In genomic region chr2L:8229628-8230027, dm6 we compare ENCODE assay signal across 1 fruit fly cellular context.
TF ChIP-seq lines count a peak whose summit lies in the region.

No protein-coding gene starts in this region.

TF ChIP-seq in whole organism, embryonic, 481 proteins besides CTCF, POLR2A, EP300 and RAD21 (continued from another document):
- TF ChIP-seq sna (GFP tag; IDR thresholded peaks at IDR 0.05; lab: Robert Waterston, UW; ENCODE audit: partially characterized antibody) (no peak), CG7928 (GFP tag; optimal IDR thresholded peaks at IDR 0.05; lab: Kevin White, UChicago) (no peak), CG7987 (GFP tag; optimal IDR thresholded peaks at IDR 0.05; lab: Kevin White, UChicago) (no peak), HLH4C (GFP tag; IDR thresholded peaks at IDR 0.05; lab: Robert Waterston, UW; ENCODE audit: partially characterized antibody) (no peak), Nf-YC (tag; optimal IDR thresholded peaks at IDR 0.05; lab: Kevin White, UChicago) (no peak), CG4404 (GFP tag; IDR thresholded peaks at IDR 0.05; lab: Robert Waterston, UW) (0 out of 2 replicates have a peak, but pooled peaks have one; percentile 25), insv (GFP tag; optimal IDR thresholded peaks at IDR 0.05; lab: Kevin White, UChicago) (no peak), CG6689 (GFP tag; IDR thresholded peaks at IDR 0.05; lab: Robert Waterston, UW) (peak; percentile 52; the same call in 1 of the 2 replicates), Ada2b (GFP tag; IDR thresholded peaks at IDR 0.05; lab: Robert Waterston, UW) (peak; percentile 61; the same call in 1 of the 2 replicates), Oaz (GFP tag; IDR thresholded peaks at IDR 0.05; lab: Robert Waterston, UW) (no peak), Doc2 (GFP tag; IDR thresholded peaks at IDR 0.05; lab: Robert Waterston, UW) (no peak), CG31365 (tag; optimal IDR thresholded peaks at IDR 0.05; lab: Kevin White, UChicago) (no peak), lmd (GFP tag; IDR thresholded peaks at IDR 0.05; lab: Robert Waterston, UW) (peak; percentile 52; the same call in 1 of the 2 replicates), CG6175 (GFP tag; IDR thresholded peaks at IDR 0.05; lab: Robert Waterston, UW) (no peak), CG11456 (GFP tag; IDR thresholded peaks at IDR 0.05; lab: Robert Waterston, UW) (no peak), her (GFP tag; optimal IDR thresholded peaks at IDR 0.05; lab: Kevin White, UChicago) (peak; percentile 4), zfh1 (GFP tag; IDR thresholded peaks at IDR 0.05; lab: Robert Waterston, UW) (peak; percentile 57; the same call in 2 of the 3 replicates), CG7786 (GFP tag; optimal IDR thresholded peaks at IDR 0.05; lab: Kevin White, UChicago) (no peak), Bteb2 (GFP tag; optimal IDR thresholded peaks at IDR 0.05; lab: Kevin White, UChicago) (no peak), Rfx (GFP tag; IDR thresholded peaks at IDR 0.05; lab: Robert Waterston, UW) (peak; percentile 53), CG34422 (GFP tag; IDR thresholded peaks at IDR 0.05; lab: Robert Waterston, UW) (no peak), vnd (GFP tag; IDR thresholded peaks at IDR 0.05; lab: Robert Waterston, UW; ENCODE audit: partially characterized antibody) (no peak), luna (GFP tag; optimal IDR thresholded peaks at IDR 0.05; lab: Kevin White, UChicago) (no peak), Dip2 (GFP tag; IDR thresholded peaks at IDR 0.05; lab: Robert Waterston, UW) (no peak), NC2β (GFP tag; optimal IDR thresholded peaks at IDR 0.05; lab: Kevin White, UChicago) (no peak), CG7745 (tag; optimal IDR thresholded peaks at IDR 0.05; lab: Kevin White, UChicago) (no peak), Lim3 (GFP tag; IDR thresholded peaks at IDR 0.05; lab: Robert Waterston, UW) (no peak), CG9932 (GFP tag; IDR thresholded peaks at IDR 0.05; lab: Robert Waterston, UW) (peak; percentile 45; the same call in 1 of the 2 replicates), knrl (GFP tag; IDR thresholded peaks at IDR 0.05; lab: Robert Waterston, UW; ENCODE audit: partially characterized antibody) (no peak), maf-S (GFP tag; optimal IDR thresholded peaks at IDR 0.05; lab: Kevin White, UChicago) (no peak), bbx (GFP tag; IDR thresholded peaks at IDR 0.05; lab: Robert Waterston, UW; ENCODE audit: partially characterized antibody) (no peak), Med (GFP tag; lab: Kevin White, UChicago) (peak; percentile 86), Jarid2 (GFP tag; optimal IDR thresholded peaks at IDR 0.05; lab: Kevin White, UChicago) (no peak), CG13775 (GFP tag; optimal IDR thresholded peaks at IDR 0.05; lab: Kevin White, UChicago) (peak; percentile 10), sqz (GFP tag; optimal IDR thresholded peaks at IDR 0.05; lab: Kevin White, UChicago) (no peak), dimm (GFP tag; IDR thresholded peaks at IDR 0.05; lab: Robert Waterston, UW) (no peak), CG14965 (GFP tag; optimal IDR thresholded peaks at IDR 0.05; lab: Kevin White, UChicago; ENCODE audit: borderline replicate concordance) (no peak), lbe (GFP tag; optimal IDR thresholded peaks at IDR 0.05; lab: Kevin White, UChicago) (peak; percentile 42), Myb (GFP tag; optimal IDR thresholded peaks at IDR 0.05; lab: Kevin White, UChicago) (no peak), CG6272 (GFP tag; IDR thresholded peaks at IDR 0.05; lab: Robert Waterston, UW) (no peak), Nf-YA (GFP tag; IDR thresholded peaks at IDR 0.05; lab: Robert Waterston, UW) (no peak), B-H2 (GFP tag; optimal IDR thresholded peaks at IDR 0.05; lab: Kevin White, UChicago) (no peak), CG4424 (GFP tag; optimal IDR thresholded peaks at IDR 0.05; lab: Kevin White, UChicago) (no peak), pan (optimal IDR thresholded peaks at IDR 0.05; lab: Kevin White, UChicago) (no peak), pan (GFP tag; optimal IDR thresholded peaks at IDR 0.05 in 1 of 2, IDR thresholded peaks at IDR 0.05 in 1 of 2) (peak in 1 of 2 experiments; percentile 69), CG2120 (GFP tag; optimal IDR thresholded peaks at IDR 0.05; lab: Kevin White, UChicago) (peak; percentile 54), CG5245 (GFP tag; optimal IDR thresholded peaks at IDR 0.05; lab: Kevin White, UChicago) (no peak), gro (GFP tag; optimal IDR thresholded peaks at IDR 0.05; lab: Kevin White, UChicago) (no peak), CG1792 (GFP tag; optimal IDR thresholded peaks at IDR 0.05; lab: Kevin White, UChicago) (no peak), CG6254 (GFP tag; optimal IDR thresholded peaks at IDR 0.05; lab: Kevin White, UChicago) (peak; percentile 3), CG7963 (GFP tag; IDR thresholded peaks at IDR 0.05; lab: Robert Waterston, UW; ENCODE audit: partially characterized antibody) (no peak), CG11696 (GFP tag; IDR thresholded peaks at IDR 0.05; lab: Robert Waterston, UW) (no peak), hth (optimal IDR thresholded peaks at IDR 0.05; lab: Kevin White, UChicago) (no peak), Side (GFP tag; optimal IDR thresholded peaks at IDR 0.05; lab: Kevin White, UChicago) (no peak), CG13424 (tag; optimal IDR thresholded peaks at IDR 0.05; lab: Kevin White, UChicago) (no peak), Atf-2 (GFP tag; optimal IDR thresholded peaks at IDR 0.05; lab: Kevin White, UChicago) (peak; percentile 19), D (optimal IDR thresholded peaks at IDR 0.05; lab: Kevin White, UChicago) (no peak), D (GFP tag; optimal IDR thresholded peaks at IDR 0.05; lab: Kevin White, UChicago) (no peak), Antp (GFP tag; optimal IDR thresholded peaks at IDR 0.05; lab: Kevin White, UChicago) (no peak), grn (GFP tag; optimal IDR thresholded peaks at IDR 0.05; lab: Kevin White, UChicago) (no peak), jigr1 (GFP tag; IDR thresholded peaks at IDR 0.05; lab: Robert Waterston, UW) (no peak), ewg (GFP tag; optimal IDR thresholded peaks at IDR 0.05; lab: Kevin White, UChicago) (no peak), fd102C (GFP tag; optimal IDR thresholded peaks at IDR 0.05; lab: Kevin White, UChicago) (no peak), ase (GFP tag; IDR thresholded peaks at IDR 0.05; lab: Robert Waterston, UW) (no peak), Xrp1 (GFP tag; IDR thresholded peaks at IDR 0.05; lab: Robert Waterston, UW) (peak; percentile 71; the same call in 1 of the 2 replicates), YL-1 (GFP tag; optimal IDR thresholded peaks at IDR 0.05; lab: Kevin White, UChicago) (no peak), al (GFP tag; IDR thresholded peaks at IDR 0.05; lab: Robert Waterston, UW) (no peak), Lhr (GFP tag; optimal IDR thresholded peaks at IDR 0.05; lab: Kevin White, UChicago) (no peak), sd (tag; optimal IDR thresholded peaks at IDR 0.05; lab: Kevin White, UChicago) (no peak), Gsc (GFP tag; IDR thresholded peaks at IDR 0.05; lab: Robert Waterston, UW) (no peak), zfh2 (GFP tag; optimal IDR thresholded peaks at IDR 0.05; lab: Kevin White, UChicago) (peak; percentile 21), sob (GFP tag; IDR thresholded peaks at IDR 0.05; lab: Robert Waterston, UW) (peak; percentile 28; the same call in 1 of the 2 replicates), Hr3 (GFP tag; optimal IDR thresholded peaks at IDR 0.05; lab: Kevin White, UChicago) (no peak), dysf (GFP tag; IDR thresholded peaks at IDR 0.05; lab: Robert Waterston, UW) (peak; percentile 46; the same call in 1 of the 3 replicates), scrt (GFP tag; optimal IDR thresholded peaks at IDR 0.05; lab: Kevin White, UChicago) (no peak), CoRest (tag; optimal IDR thresholded peaks at IDR 0.05; lab: Kevin White, UChicago) (peak; percentile 17), ro (GFP tag; IDR thresholded peaks at IDR 0.05; lab: Robert Waterston, UW) (no peak), slbo (GFP tag; IDR thresholded peaks at IDR 0.05; lab: Robert Waterston, UW) (peak; percentile 68), CG9797 (GFP tag; optimal IDR thresholded peaks at IDR 0.05; lab: Kevin White, UChicago) (no peak), amos (GFP tag; IDR thresholded peaks at IDR 0.05; lab: Robert Waterston, UW; ENCODE audit: partially characterized antibody) (no peak), unc-4 (GFP tag; IDR thresholded peaks at IDR 0.05; lab: Robert Waterston, UW; ENCODE audit: partially characterized antibody) (no peak), CG14441 (GFP tag; IDR thresholded peaks at IDR 0.05; lab: Robert Waterston, UW) (0 out of 2 replicates have a peak, but pooled peaks have one; percentile 10), CG2199 (GFP tag; IDR thresholded peaks at IDR 0.05; lab: Robert Waterston, UW) (no peak), tll (GFP tag; optimal IDR thresholded peaks at IDR 0.05; lab: Kevin White, UChicago) (no peak), wek (GFP tag; optimal IDR thresholded peaks at IDR 0.05; lab: Kevin White, UChicago) (no peak), CG12659 (GFP tag; optimal IDR thresholded peaks at IDR 0.05; lab: Kevin White, UChicago) (no peak), Mad (GFP tag; optimal IDR thresholded peaks at IDR 0.05; lab: Kevin White, UChicago) (no peak), CG42726 (GFP tag; IDR thresholded peaks at IDR 0.05; lab: Robert Waterston, UW; ENCODE audit: partially characterized antibody) (no peak), MBD-R2 (GFP tag; IDR thresholded peaks at IDR 0.05; lab: Robert Waterston, UW) (peak; percentile 11; the same call in 1 of the 2 replicates), Chrac-16 (GFP tag; optimal IDR thresholded peaks at IDR 0.05; lab: Kevin White, UChicago) (no peak), Asciz (GFP tag; optimal IDR thresholded peaks at IDR 0.05; lab: Kevin White, UChicago) (no peak), CG14710 (tag; optimal IDR thresholded peaks at IDR 0.05; lab: Kevin White, UChicago) (no peak), CG10654 (GFP tag; optimal IDR thresholded peaks at IDR 0.05; lab: Kevin White, UChicago) (no peak), ERR (GFP tag; optimal IDR thresholded peaks at IDR 0.05; lab: Kevin White, UChicago) (no peak), ranshi (GFP tag; IDR thresholded peaks at IDR 0.05; lab: Robert Waterston, UW) (no peak), CG18262 (tag; optimal IDR thresholded peaks at IDR 0.05; lab: Kevin White, UChicago) (peak; percentile 30), zen (tag; optimal IDR thresholded peaks at IDR 0.05; lab: Kevin White, UChicago) (no peak), ham (GFP tag; IDR thresholded peaks at IDR 0.05; lab: Robert Waterston, UW) (no peak), lilli (GFP tag; optimal IDR thresholded peaks at IDR 0.05; lab: Kevin White, UChicago) (no peak), dati (GFP tag; IDR thresholded peaks at IDR 0.05; lab: Robert Waterston, UW) (0 out of 2 replicates have a peak, but pooled peaks have one; percentile 30), HLH54F (GFP tag; optimal IDR thresholded peaks at IDR 0.05; lab: Kevin White, UChicago) (no peak), CG13894 (tag; optimal IDR thresholded peaks at IDR 0.05; lab: Kevin White, UChicago) (no peak), Atf6 (GFP tag; IDR thresholded peaks at IDR 0.05; lab: Robert Waterston, UW) (peak; percentile 60; the same call in 1 of the 2 replicates), CG17361 (GFP tag; IDR thresholded peaks at IDR 0.05; lab: Robert Waterston, UW) (no peak), CG3065 (GFP tag; optimal IDR thresholded peaks at IDR 0.05; lab: Kevin White, UChicago) (no peak), Bdp1 (GFP tag; optimal IDR thresholded peaks at IDR 0.05; lab: Kevin White, UChicago) (no peak), crp (GFP tag; optimal IDR thresholded peaks at IDR 0.05; lab: Kevin White, UChicago) (no peak), Ets97D (GFP tag; optimal IDR thresholded peaks at IDR 0.05; lab: Kevin White, UChicago) (no peak), bowl (GFP tag; IDR thresholded peaks at IDR 0.05; lab: Robert Waterston, UW) (no peak), sens (GFP tag; lab: Kevin White, UChicago) (peak; percentile 83), sens-2 (GFP tag; IDR thresholded peaks at IDR 0.05; lab: Robert Waterston, UW) (no peak), Deaf1 (tag; optimal IDR thresholded peaks at IDR 0.05; lab: Kevin White, UChicago) (no peak), esg (GFP tag; conservative IDR thresholded peaks at IDR 0.05; lab: Robert Waterston, UW) (peak; percentile 33; the same call in 1 of the 2 replicates), Trl (optimal IDR thresholded peaks at IDR 0.05; lab: Kevin White, UChicago) (no peak), Trl (GFP tag; optimal IDR thresholded peaks at IDR 0.05; lab: Kevin White, UChicago) (no peak), CG10462 (GFP tag; optimal IDR thresholded peaks at IDR 0.05; lab: Kevin White, UChicago) (no peak), CkIIα-i1 (GFP tag; IDR thresholded peaks at IDR 0.05; lab: Robert Waterston, UW) (no peak), CG34224 (GFP tag; IDR thresholded peaks at IDR 0.05; lab: Robert Waterston, UW; ENCODE audit: partially characterized antibody) (no peak), nmo (GFP tag; optimal IDR thresholded peaks at IDR 0.05; lab: Kevin White, UChicago) (peak; percentile 32), corto (GFP tag; optimal IDR thresholded peaks at IDR 0.05; lab: Kevin White, UChicago) (peak; percentile 40), CG15696 (tag; optimal IDR thresholded peaks at IDR 0.05; lab: Kevin White, UChicago) (no peak), CG4360 (GFP tag; IDR thresholded peaks at IDR 0.05; lab: Robert Waterston, UW) (no peak), pita (GFP tag; optimal IDR thresholded peaks at IDR 0.05; lab: Kevin White, UChicago) (no peak)
